Fruit fly (Drosophila melanogaster): Measurements from ENCODE around the gene CG11122.
"Not testable (repeated sequence)": the region's sequence is repeated elsewhere in the genome, so short reads cannot be mapped to it uniquely, and the experiment has no call there.

CG11122 gene

DNA sequence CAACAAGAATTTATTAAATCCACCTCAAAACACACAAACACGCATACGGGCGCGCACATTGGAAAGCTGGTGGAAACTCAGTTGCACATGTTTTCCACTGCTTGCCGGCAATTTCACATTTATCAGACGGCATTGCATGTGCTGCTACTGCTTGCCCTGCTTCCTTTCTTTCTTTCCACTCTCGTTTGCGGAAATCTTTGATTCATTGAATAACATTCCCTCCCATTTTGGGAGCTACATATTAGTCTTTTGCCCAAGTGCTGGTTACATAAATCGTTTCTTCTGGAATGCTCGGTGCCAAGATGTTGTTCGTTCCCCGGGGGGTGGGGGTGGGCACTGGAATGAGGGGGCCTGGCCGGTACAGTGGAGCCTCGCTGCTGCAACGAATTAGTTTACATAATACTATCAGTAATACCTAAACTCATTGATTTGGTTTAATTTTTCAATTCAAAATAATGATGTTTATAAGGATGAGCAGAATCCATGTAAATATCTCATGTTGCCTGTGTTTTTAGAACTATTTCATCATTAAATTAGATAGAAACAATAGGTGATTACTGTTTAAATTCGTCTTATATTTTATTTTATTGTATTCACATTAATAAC is 15.6 kb downstream of the CG11122 start:
- TF ChIP-seq N (GFP tag; optimal IDR thresholded peaks at IDR 0.05) (peak; percentile 35), OdsH (GFP tag; optimal IDR thresholded peaks at IDR 0.05) (no peak), HLH106 (tag; optimal IDR thresholded peaks at IDR 0.05) (peak; percentile 24)

DNA sequence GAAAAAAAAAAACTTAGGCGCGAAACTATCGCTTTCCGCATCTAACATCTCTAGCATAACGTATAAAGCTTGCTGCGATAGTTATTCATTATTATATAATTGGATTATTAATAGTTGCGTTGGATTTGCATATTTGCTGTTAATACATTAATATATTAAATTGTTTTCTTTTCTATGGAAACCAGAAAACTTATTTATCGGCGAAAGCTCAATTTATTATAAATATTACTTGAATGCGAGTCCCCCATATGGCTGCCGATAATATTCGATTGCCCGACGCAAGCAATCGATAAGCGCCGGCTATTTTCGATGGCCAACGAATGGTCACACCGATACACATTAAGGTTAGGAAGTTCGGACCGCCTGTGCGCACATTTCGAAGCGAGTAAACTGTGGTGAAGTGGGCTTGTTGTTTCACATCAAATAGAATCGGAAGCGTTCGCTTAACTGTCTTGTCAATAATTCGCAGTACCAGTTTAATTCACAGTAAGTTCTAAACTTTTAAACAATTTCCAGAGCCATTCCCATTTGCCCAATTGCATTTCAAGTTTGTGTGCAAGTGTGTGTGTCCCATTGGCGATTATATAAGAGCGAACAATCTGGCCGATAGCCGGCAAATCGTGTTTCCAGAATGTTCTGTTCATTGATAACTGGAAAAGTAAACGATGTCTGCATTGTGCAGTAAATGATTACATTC is 16.2 kb downstream of the CG11122 start, which contains the start of gene Hsp60A:
Gene Hsp60A, plus strand, starts transcription at position 335 of the 697 bp plus-strand sequence.
- TF ChIP-seq sage (GFP tag; optimal IDR thresholded peaks at IDR 0.05) (peak; percentile 54), Dif (GFP tag; optimal IDR thresholded peaks at IDR 0.05; ENCODE audit: partially characterized antibody) (no peak), woc (GFP tag; optimal IDR thresholded peaks at IDR 0.05) (peak; percentile 39), Hr83 (GFP tag; optimal IDR thresholded peaks at IDR 0.05; ENCODE audit: poor library complexity, severe bottlenecking) (peak; percentile 8), tai (GFP tag; optimal IDR thresholded peaks at IDR 0.05) (no peak), Rel (GFP tag; optimal IDR thresholded peaks at IDR 0.05) (no peak), Rel (tag; optimal IDR thresholded peaks at IDR 0.05) (no peak), Sp1 (GFP tag; optimal IDR thresholded peaks at IDR 0.05) (peak; percentile 48), HLH106 (tag; optimal IDR thresholded peaks at IDR 0.05) (peak; percentile 64), brk (GFP tag; optimal IDR thresholded peaks at IDR 0.05) (no peak), CG32264 (GFP tag; optimal IDR thresholded peaks at IDR 0.05) (no peak), psq (GFP tag; optimal IDR thresholded peaks at IDR 0.05) (peak; percentile 31), br (GFP tag; optimal IDR thresholded peaks at IDR 0.05) (peak; percentile 41), h (GFP tag; optimal IDR thresholded peaks at IDR 0.05) (peak; percentile 62), jim (GFP tag; optimal IDR thresholded peaks at IDR 0.05) (no peak), rgr (GFP tag; optimal IDR thresholded peaks at IDR 0.05) (peak; percentile 34), ey (GFP tag; optimal IDR thresholded peaks at IDR 0.05) (peak; percentile 41), Vsx2 (GFP tag; optimal IDR thresholded peaks at IDR 0.05; ENCODE audit: partially characterized antibody) (no peak), OdsH (GFP tag; optimal IDR thresholded peaks at IDR 0.05) (peak; percentile 48), Mio (GFP tag; optimal IDR thresholded peaks at IDR 0.05) (no peak), fru (GFP tag; optimal IDR thresholded peaks at IDR 0.05) (peak; percentile 38), dl (GFP tag; optimal IDR thresholded peaks at IDR 0.05; ENCODE audit: insufficient read depth in 1 of 2, partially characterized antibody in 2 of 2) (no peak), Myc (optimal IDR thresholded peaks at IDR 0.05) (no peak), dmrt93B (GFP tag; optimal IDR thresholded peaks at IDR 0.05) (no peak), CrebA (GFP tag; optimal IDR thresholded peaks at IDR 0.05; ENCODE audit: borderline replicate concordance) (no peak), sv (GFP tag; optimal IDR thresholded peaks at IDR 0.05) (peak; percentile 43), N (GFP tag; optimal IDR thresholded peaks at IDR 0.05) (no peak), Abd-B (GFP tag; optimal IDR thresholded peaks at IDR 0.05) (no peak), foxo (GFP tag; optimal IDR thresholded peaks at IDR 0.05) (peak in 1 of 2 experiments; percentile 58)

- TF ChIP-seq Abd-B (GFP tag; optimal IDR thresholded peaks at IDR 0.05); sage (GFP tag; optimal IDR thresholded peaks at IDR 0.05); HLH106 (tag; optimal IDR thresholded peaks at IDR 0.05): not testable (repeated sequence)
Measured at dm6 chrX:11095973-11096372, 28.6 kb downstream of the CG11122 start, which contains the start of gene CG42249. TSS of gene CG42249 (plus strand) at chrX:11096273.

dm6 chrX:11095276-11095675 is 29.2 kb downstream of the CG11122 start:
- TF ChIP-seq br (GFP tag; optimal IDR thresholded peaks at IDR 0.05) (no peak), brk (GFP tag; optimal IDR thresholded peaks at IDR 0.05) (no peak), Rel (GFP tag; optimal IDR thresholded peaks at IDR 0.05) (no peak), Rel (tag; optimal IDR thresholded peaks at IDR 0.05) (no peak), Sp1 (GFP tag; optimal IDR thresholded peaks at IDR 0.05) (no peak), Vsx2 (GFP tag; optimal IDR thresholded peaks at IDR 0.05; ENCODE audit: partially characterized antibody) (no peak), Hnf4 (GFP tag; optimal IDR thresholded peaks at IDR 0.05) (no peak), GATAd (GFP tag; optimal IDR thresholded peaks at IDR 0.05) (no peak)
